Fruit fly (Drosophila melanogaster) S2 (cell line): ENCODE data around the gene plh.

Source experiments
- CG8478 ChIP-seq: fragments of >200 bp; optimal IDR thresholded peaks from 2 replicates; lab custom pipeline; 2018
- CTCF ChIP-seq, 2 experiments: fragments of >200 bp; optimal IDR thresholded peaks; 2 replicates each; lab custom pipeline; 2018

- TF ChIP-seq CG8478 (lab: Kevin White, UChicago) (no peak), CTCF (optimal IDR thresholded peaks at IDR 0.05; lab: Kevin White, UChicago) (no peak)
Measured at dm6 chr3R:5014689-5015088, 3.9 kb upstream of the plh start.
